Fruit fly (Drosophila melanogaster): Measurements from ENCODE around the gene RnpS1.

The RnpS1 gene

DNA sequence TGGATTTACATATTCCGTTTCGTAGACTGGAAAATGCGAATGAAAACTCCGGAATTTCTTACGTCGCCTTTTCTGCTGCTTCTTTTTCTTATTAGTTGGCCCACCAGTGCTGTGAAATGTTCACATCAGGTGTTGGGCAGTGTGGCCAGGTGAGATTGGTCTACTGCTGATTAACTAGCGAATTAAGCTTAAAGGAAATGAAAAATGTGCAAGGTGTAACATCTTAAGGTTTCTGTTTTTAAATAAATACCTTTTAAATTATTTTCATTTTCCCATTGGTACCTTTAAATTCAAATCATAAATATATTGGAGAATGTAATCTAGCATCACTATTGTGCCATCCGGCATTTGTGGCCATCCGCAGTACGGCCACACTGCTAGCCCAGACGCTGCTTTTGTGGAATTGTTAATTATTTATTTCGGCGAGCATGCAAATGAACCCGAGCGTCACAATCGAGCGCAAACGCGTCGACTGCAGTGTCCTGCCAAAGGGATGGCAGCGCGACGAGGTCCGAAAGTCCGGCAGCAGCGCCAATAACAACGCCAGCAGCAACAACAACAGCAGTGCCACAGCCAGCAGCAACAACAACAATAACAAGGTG lies 7.7 kb downstream of the RnpS1 start, which contains the start of the genes AP-1mu and MBD-like (continued):
- TF ChIP-seq corto (GFP tag; optimal IDR thresholded peaks at IDR 0.05) (no peak), yki (optimal IDR thresholded peaks at IDR 0.05) (no peak), CG5245 (GFP tag; optimal IDR thresholded peaks at IDR 0.05) (no peak), tx (GFP tag; optimal IDR thresholded peaks at IDR 0.05) (peak; percentile 58), CG12236 (GFP tag; optimal IDR thresholded peaks at IDR 0.05) (peak; percentile 30), Dad (GFP tag; optimal IDR thresholded peaks at IDR 0.05) (peak; percentile 49), CG2120 (GFP tag; optimal IDR thresholded peaks at IDR 0.05) (peak; percentile 86), tup (GFP tag; optimal IDR thresholded peaks at IDR 0.05) (peak; percentile 58), twi (tag; optimal IDR thresholded peaks at IDR 0.05) (peak; percentile 46), CG33557 (GFP tag; optimal IDR thresholded peaks at IDR 0.05) (peak; percentile 53), Xbp1 (GFP tag; optimal IDR thresholded peaks at IDR 0.05) (peak; percentile 73), sna (GFP tag; IDR thresholded peaks at IDR 0.05; ENCODE audit: partially characterized antibody) (0 out of 2 replicates have a peak, but pooled peaks have one; percentile 38), Dp (GFP tag; optimal IDR thresholded peaks at IDR 0.05) (peak; percentile 28), chm (GFP tag; IDR thresholded peaks at IDR 0.05) (0 out of 2 replicates have a peak, but pooled peaks have one; percentile 34), CG4820 (GFP tag; optimal IDR thresholded peaks at IDR 0.05) (peak; percentile 59), CG18619 (GFP tag; optimal IDR thresholded peaks at IDR 0.05) (peak; percentile 66), CG32772 (GFP tag; IDR thresholded peaks at IDR 0.05) (peak; percentile 64), al (GFP tag; IDR thresholded peaks at IDR 0.05) (peak; percentile 55), CG6689 (GFP tag; IDR thresholded peaks at IDR 0.05) (peak; percentile 68), CG9817 (tag; optimal IDR thresholded peaks at IDR 0.05) (peak; percentile 60), sima (GFP tag; optimal IDR thresholded peaks at IDR 0.05) (no peak), gfzf (GFP tag; optimal IDR thresholded peaks at IDR 0.05) (peak; percentile 89), Dll (GFP tag; IDR thresholded peaks at IDR 0.05; ENCODE audit: partially characterized antibody) (peak; percentile 61; the same call in 1 of the 4 replicates), sqz (GFP tag; optimal IDR thresholded peaks at IDR 0.05) (no peak), Dref (GFP tag; IDR thresholded peaks at IDR 0.05) (0 out of 2 replicates have a peak, but pooled peaks have one; percentile 37), CG31388 (GFP tag; optimal IDR thresholded peaks at IDR 0.05) (peak; percentile 2), ham (GFP tag; IDR thresholded peaks at IDR 0.05) (no peak), Fer2 (tag; optimal IDR thresholded peaks at IDR 0.05) (peak; percentile 11), Atf-2 (GFP tag; optimal IDR thresholded peaks at IDR 0.05) (peak; percentile 28), CG4282 (GFP tag; optimal IDR thresholded peaks at IDR 0.05) (no peak), CG11456 (GFP tag; IDR thresholded peaks at IDR 0.05) (peak; percentile 66; the same call in 2 of the 3 replicates), fd3F (GFP tag; optimal IDR thresholded peaks at IDR 0.05) (peak; percentile 39), CG16813 (GFP tag; IDR thresholded peaks at IDR 0.05; ENCODE audit: partially characterized antibody) (peak; percentile 42; the same call in 1 of the 3 replicates), kay (GFP tag; optimal IDR thresholded peaks at IDR 0.05) (peak; percentile 55), Gug (GFP tag; IDR thresholded peaks at IDR 0.05) (peak; percentile 61; the same call in 3 of the 4 replicates), CG10321 (GFP tag; IDR thresholded peaks at IDR 0.05) (no peak), disco-r (GFP tag; optimal IDR thresholded peaks at IDR 0.05) (no peak), CG8290 (GFP tag; optimal IDR thresholded peaks at IDR 0.05) (peak; percentile 58), CG8290 (tag; optimal IDR thresholded peaks at IDR 0.05) (no peak), NfI (GFP tag; optimal IDR thresholded peaks at IDR 0.05) (peak; percentile 72), ash1 (GFP tag; optimal IDR thresholded peaks at IDR 0.05) (no peak), CG30403 (GFP tag; optimal IDR thresholded peaks at IDR 0.05) (peak; percentile 83), Nf-YC (tag; optimal IDR thresholded peaks at IDR 0.05) (peak; percentile 62), caup (GFP tag; optimal IDR thresholded peaks at IDR 0.05; ENCODE audit: severe bottlenecking) (peak; percentile 33), prd (optimal IDR thresholded peaks at IDR 0.05) (no peak), prd (GFP tag; IDR thresholded peaks at IDR 0.05) (peak; percentile 77), vfl (GFP tag; optimal IDR thresholded peaks at IDR 0.05) (peak; percentile 22), pan (optimal IDR thresholded peaks at IDR 0.05) (no peak), pan (GFP tag; optimal IDR thresholded peaks at IDR 0.05 in 1 of 2, IDR thresholded peaks at IDR 0.05 in 1 of 2) (peak in 1 of 2 experiments; percentile 56), CG2889 (GFP tag; IDR thresholded peaks at IDR 0.05) (0 out of 3 replicates have a peak, but pooled peaks have one; percentile 52), Bteb2 (GFP tag; optimal IDR thresholded peaks at IDR 0.05) (peak; percentile 52)
